Fruit fly (Drosophila melanogaster) whole organism, adult: Measurements from ENCODE around the gene CG32772.
A peak's percentile ranks its signal among the peaks of the same experiment; 100 is the strongest.

Source experiments
- CG11617 ChIP-seq: fragments of 200-800 bp; sonication (Bioruptor generic); optimal IDR thresholded peaks from 2 replicates; lab custom pipeline; 2017; ENCODE audit warnings: mild to moderate bottlenecking, missing biosample characterization, missing genetic modification reagents, missing genetic modification characterization
- CG12768 ChIP-seq: fragments of 200-800 bp; sonication (Bioruptor generic); optimal IDR thresholded peaks from 2 replicates; lab custom pipeline; 2017; ENCODE audit warnings: missing biosample characterization, missing genetic modification characterization, mild to moderate bottlenecking, moderate library complexity, missing genetic modification reagents
- CG14711 ChIP-seq: fragments of 200-800 bp; sonication (Bioruptor generic); optimal IDR thresholded peaks from 2 replicates; lab custom pipeline; 2018; ENCODE audit warnings: missing biosample characterization, mild to moderate bottlenecking, missing genetic modification characterization, moderate library complexity
- CG1620 ChIP-seq: fragments of 200-800 bp; sonication (Bioruptor generic); optimal IDR thresholded peaks from 2 replicates; lab custom pipeline; 2016; ENCODE audit warnings: missing biosample characterization, missing genetic modification characterization
- CG33017 ChIP-seq: fragments of 200-800 bp; sonication (Bioruptor generic); optimal IDR thresholded peaks from 2 replicates; lab custom pipeline; 2018; ENCODE audit warnings: missing biosample characterization, mild to moderate bottlenecking, missing genetic modification characterization, moderate library complexity
- CG5204 ChIP-seq: fragments of 200-800 bp; sonication (Bioruptor generic); optimal IDR thresholded peaks from 2 replicates; lab custom pipeline; 2016; ENCODE audit warnings: missing biosample characterization, missing genetic modification characterization
- CG7045 ChIP-seq: fragments of 200-800 bp; sonication (Bioruptor generic); optimal IDR thresholded peaks from 2 replicates; lab custom pipeline; 2017; ENCODE audit warnings: missing biosample characterization, mild to moderate bottlenecking, missing genetic modification characterization
- CG7101 ChIP-seq: fragments of 200-800 bp; sonication (Bioruptor generic); optimal IDR thresholded peaks from 2 replicates; lab custom pipeline; 2018; ENCODE audit warnings: missing biosample characterization, mild to moderate bottlenecking, missing genetic modification characterization, moderate library complexity
- Clk ChIP-seq: fragments of 200-800 bp; sonication (Bioruptor generic); optimal IDR thresholded peaks from 2 replicates; lab custom pipeline; 2017; ENCODE audit warnings: missing biosample characterization, missing genetic modification characterization
- Crg-1 ChIP-seq: fragments of 200-800 bp; sonication (Bioruptor generic); optimal IDR thresholded peaks from 2 replicates; lab custom pipeline; 2016; ENCODE audit warnings: missing biosample characterization, missing genetic modification characterization
- Hr96 ChIP-seq: fragments of 200-800 bp; sonication (Bioruptor generic); optimal IDR thresholded peaks from 2 replicates; lab custom pipeline; 2016; ENCODE audit warnings: missing biosample characterization, missing genetic modification characterization
- Mnt ChIP-seq: fragments of 200-800 bp; sonication (Bioruptor generic); optimal IDR thresholded peaks from 2 replicates; lab custom pipeline; 2016; ENCODE audit warnings: missing biosample characterization, mild to moderate bottlenecking, missing genetic modification characterization
- bab1 ChIP-seq: fragments of 200-800 bp; sonication (Bioruptor generic); optimal IDR thresholded peaks from 3 replicates; lab custom pipeline; 2019; ENCODE audit warnings: missing biosample characterization, mild to moderate bottlenecking, missing genetic modification characterization, moderate library complexity
- cic ChIP-seq: fragments of 200-800 bp; sonication (Bioruptor generic); optimal IDR thresholded peaks from 2 replicates; lab custom pipeline; 2017; ENCODE audit warnings: missing biosample characterization, mild to moderate bottlenecking, missing genetic modification characterization, moderate library complexity
- cnc ChIP-seq, 2 experiments: fragments of >200 bp; optimal IDR thresholded peaks; 2 replicates each; lab custom pipeline; 2017
- kay ChIP-seq: fragments of 200-800 bp; sonication (Bioruptor generic); peaks from one replicate; lab custom pipeline; 2016; ENCODE audit warnings: missing biosample characterization, missing genetic modification characterization, borderline replicate concordance
- ovo ChIP-seq: fragments of 200-800 bp; sonication (Bioruptor generic); optimal IDR thresholded peaks from 2 replicates; lab custom pipeline; 2016; ENCODE audit warnings: missing biosample characterization, missing genetic modification characterization
- pad ChIP-seq: fragments of 200-800 bp; sonication (Bioruptor generic); optimal IDR thresholded peaks from 3 replicates; lab custom pipeline; 2017; ENCODE audit warnings: missing biosample characterization, missing genetic modification characterization, mild to moderate bottlenecking, moderate library complexity, missing genetic modification reagents
- tj ChIP-seq: fragments of 200-800 bp; sonication (Bioruptor generic); optimal IDR thresholded peaks from 3 replicates; lab custom pipeline; 2017; ENCODE audit warnings: missing biosample characterization, mild to moderate bottlenecking, missing genetic modification characterization, moderate library complexity
- toe ChIP-seq: fragments of 200-800 bp; sonication (Bioruptor generic); optimal IDR thresholded peaks from 2 replicates; lab custom pipeline; 2016; ENCODE audit warnings: missing biosample characterization, missing genetic modification characterization

Gene CG32772

dm6 chrX:4909938-4910778 lies 1.3 kb downstream of the CG32772 start:
- TF ChIP-seq CG11617 = peak; percentile 100
- TF ChIP-seq CG5204 (GFP tag; lab: Kevin White, UChicago) = peak; percentile 98
- TF ChIP-seq CG33017 = peak; percentile 99
- TF ChIP-seq CG12768 (GFP tag; lab: Kevin White, UChicago) = peak; percentile 100
- peak; percentile 100 for TF ChIP-seq CG7101
- TF ChIP-seq cic (GFP tag; lab: Kevin White, UChicago) = peak; percentile 96
- peak; percentile 98 for TF ChIP-seq toe
- peak; percentile 100 for TF ChIP-seq Hr96 (GFP tag; lab: Kevin White, UChicago)
- peak; percentile 99 for TF ChIP-seq Mnt (GFP tag; lab: Kevin White, UChicago)
- TF ChIP-seq CG7045 (GFP tag; lab: Kevin White, UChicago) = peak; percentile 99
- TF ChIP-seq bab1 (GFP tag; lab: Kevin White, UChicago) = peak; percentile 100
- peak; percentile 99 for TF ChIP-seq CG14711 (tag; lab: Kevin White, UChicago)
- peak; percentile 100 for TF ChIP-seq Crg-1 (GFP tag; lab: Kevin White, UChicago)
- TF ChIP-seq cnc (optimal IDR thresholded peaks at IDR 0.05; lab: Kevin White, UChicago) = no peak
- TF ChIP-seq tj (GFP tag; lab: Kevin White, UChicago) = peak; percentile 100
- peak; percentile 99 for TF ChIP-seq Clk (GFP tag; lab: Kevin White, UChicago)
- peak; percentile 99 for TF ChIP-seq ovo (GFP tag; lab: Kevin White, UChicago)
- peak; percentile 100 for TF ChIP-seq CG1620
- TF ChIP-seq pad (GFP tag; lab: Kevin White, UChicago) = peak; percentile 97
- peak; percentile 98 for TF ChIP-seq kay (GFP tag; lab: Kevin White, UChicago)

DNA sequence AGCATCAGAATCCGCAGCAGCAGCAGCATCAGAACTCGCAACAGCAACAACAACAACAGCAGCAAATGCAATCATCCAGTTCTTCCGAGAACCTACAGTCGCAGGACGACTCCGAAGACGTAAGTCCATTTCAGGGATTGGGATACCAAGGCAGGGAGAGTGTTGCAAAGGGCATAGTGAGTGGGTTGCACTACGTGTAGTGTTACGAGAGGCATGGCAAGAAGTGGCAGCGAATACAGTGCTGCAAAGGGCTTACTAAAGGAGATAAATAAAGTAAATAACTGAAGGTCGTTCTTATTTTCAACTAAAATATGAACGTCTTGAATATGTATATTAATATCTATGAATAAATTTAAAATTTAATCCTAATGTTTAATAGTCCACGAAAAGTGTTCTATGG lies 2.2 kb downstream of the CG32772 start:
- TF ChIP-seq CG14711 (tag; lab: Kevin White, UChicago) (no peak), toe (no peak), cic (GFP tag; lab: Kevin White, UChicago) (no peak), CG5204 (GFP tag; lab: Kevin White, UChicago) (no peak), cnc (optimal IDR thresholded peaks at IDR 0.05; lab: Kevin White, UChicago) (no peak)

DNA sequence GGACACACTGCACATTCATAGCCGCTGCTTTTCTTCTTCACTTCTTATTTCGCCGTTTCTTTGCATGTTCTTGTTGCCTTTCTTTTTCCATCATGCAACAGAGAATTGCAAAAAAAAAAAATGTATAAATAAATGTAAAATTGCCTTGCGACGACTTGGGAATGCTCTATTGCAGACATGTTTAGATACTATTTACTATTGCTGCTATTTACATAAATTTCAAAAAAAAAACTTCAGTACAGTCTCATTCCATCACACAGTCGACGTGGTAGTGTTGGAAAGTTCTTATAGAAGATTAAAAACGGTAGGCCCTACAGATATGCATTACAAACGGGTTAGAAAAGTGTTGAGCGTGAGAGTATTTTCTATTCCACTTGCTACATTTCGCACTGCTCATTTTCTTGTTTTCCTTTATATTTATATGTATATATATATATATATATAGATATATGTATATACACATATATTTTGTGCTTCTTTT lies 2.9 kb downstream of the CG32772 start:
- TF ChIP-seq CG11617 (peak; percentile 46), ovo (GFP tag; lab: Kevin White, UChicago) (peak; percentile 19), cnc (optimal IDR thresholded peaks at IDR 0.05; lab: Kevin White, UChicago) (no peak), cic (GFP tag; lab: Kevin White, UChicago) (peak; percentile 14), CG5204 (GFP tag; lab: Kevin White, UChicago) (peak; percentile 34), CG1620 (no peak), CG7101 (peak; percentile 33), Crg-1 (GFP tag; lab: Kevin White, UChicago) (peak; percentile 32), pad (GFP tag; lab: Kevin White, UChicago) (peak; percentile 33), toe (no peak), Hr96 (GFP tag; lab: Kevin White, UChicago) (peak; percentile 55), CG14711 (tag; lab: Kevin White, UChicago) (peak; percentile 51), bab1 (GFP tag; lab: Kevin White, UChicago) (peak; percentile 38), kay (GFP tag; lab: Kevin White, UChicago) (no peak), CG12768 (GFP tag; lab: Kevin White, UChicago) (peak; percentile 44), CG7045 (GFP tag; lab: Kevin White, UChicago) (peak; percentile 12), CG33017 (no peak), Mnt (GFP tag; lab: Kevin White, UChicago) (no peak), Clk (GFP tag; lab: Kevin White, UChicago) (no peak), tj (GFP tag; lab: Kevin White, UChicago) (peak; percentile 74)

DNA sequence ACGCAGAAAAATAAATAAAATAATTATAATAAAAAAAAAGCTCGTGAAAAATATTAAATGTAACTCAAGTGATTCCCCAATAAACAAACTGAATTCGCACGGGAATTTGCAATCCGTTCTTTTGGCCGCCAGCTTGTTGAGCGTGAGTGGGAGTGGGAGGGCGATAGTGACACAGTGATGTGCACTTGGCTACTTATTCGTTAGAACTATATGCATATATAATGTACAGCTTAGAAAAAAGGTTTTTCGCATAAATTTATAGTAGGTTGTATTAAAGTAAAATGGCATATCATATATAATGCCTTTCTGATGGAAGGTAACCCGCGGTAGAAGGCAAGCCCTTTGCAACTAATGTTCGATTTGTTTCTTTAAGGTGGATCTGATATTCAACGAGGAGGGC lies 3.5 kb downstream of the CG32772 start:
- TF ChIP-seq CG12768 (GFP tag; lab: Kevin White, UChicago) (no peak), CG14711 (tag; lab: Kevin White, UChicago) (no peak), pad (GFP tag; lab: Kevin White, UChicago) (no peak), CG33017 (no peak), cnc (optimal IDR thresholded peaks at IDR 0.05; lab: Kevin White, UChicago) (no peak), Hr96 (GFP tag; lab: Kevin White, UChicago) (no peak), Mnt (GFP tag; lab: Kevin White, UChicago) (no peak), CG7045 (GFP tag; lab: Kevin White, UChicago) (no peak)

- peak; percentile 62 for TF ChIP-seq Crg-1 (GFP tag; lab: Kevin White, UChicago)
- TF ChIP-seq pad (GFP tag; lab: Kevin White, UChicago) = peak; percentile 48
- no peak for TF ChIP-seq CG7045 (GFP tag; lab: Kevin White, UChicago)
- peak; percentile 96 for TF ChIP-seq tj (GFP tag; lab: Kevin White, UChicago)
- peak; percentile 41 for TF ChIP-seq CG5204 (GFP tag; lab: Kevin White, UChicago)
- TF ChIP-seq CG12768 (GFP tag; lab: Kevin White, UChicago) = peak; percentile 2
- TF ChIP-seq cic (GFP tag; lab: Kevin White, UChicago) = no peak
- peak; percentile 52 for TF ChIP-seq CG1620
- peak; percentile 75 for TF ChIP-seq ovo (GFP tag; lab: Kevin White, UChicago)
- TF ChIP-seq CG33017 = no peak
- no peak for TF ChIP-seq Clk (GFP tag; lab: Kevin White, UChicago)
- peak; percentile 59 for TF ChIP-seq CG11617
- TF ChIP-seq toe = peak; percentile 33
- peak; percentile 62 for TF ChIP-seq CG7101
- TF ChIP-seq CG14711 (tag; lab: Kevin White, UChicago) = peak; percentile 45
- TF ChIP-seq kay (GFP tag; lab: Kevin White, UChicago) = no peak
- TF ChIP-seq Hr96 (GFP tag; lab: Kevin White, UChicago) = peak; percentile 21
Observed at dm6 chrX:4918228-4919022, 9.5 kb downstream of the CG32772 start, which contains the start of the genes CG4041 and Hgsnat. Gene CG4041 (minus strand): TSS chrX:4918447. Gene Hgsnat (plus strand): TSS chrX:4918730.
